Worm (Caenorhabditis elegans): ENCODE data around the gene str-102.

The str-102 gene

DNA sequence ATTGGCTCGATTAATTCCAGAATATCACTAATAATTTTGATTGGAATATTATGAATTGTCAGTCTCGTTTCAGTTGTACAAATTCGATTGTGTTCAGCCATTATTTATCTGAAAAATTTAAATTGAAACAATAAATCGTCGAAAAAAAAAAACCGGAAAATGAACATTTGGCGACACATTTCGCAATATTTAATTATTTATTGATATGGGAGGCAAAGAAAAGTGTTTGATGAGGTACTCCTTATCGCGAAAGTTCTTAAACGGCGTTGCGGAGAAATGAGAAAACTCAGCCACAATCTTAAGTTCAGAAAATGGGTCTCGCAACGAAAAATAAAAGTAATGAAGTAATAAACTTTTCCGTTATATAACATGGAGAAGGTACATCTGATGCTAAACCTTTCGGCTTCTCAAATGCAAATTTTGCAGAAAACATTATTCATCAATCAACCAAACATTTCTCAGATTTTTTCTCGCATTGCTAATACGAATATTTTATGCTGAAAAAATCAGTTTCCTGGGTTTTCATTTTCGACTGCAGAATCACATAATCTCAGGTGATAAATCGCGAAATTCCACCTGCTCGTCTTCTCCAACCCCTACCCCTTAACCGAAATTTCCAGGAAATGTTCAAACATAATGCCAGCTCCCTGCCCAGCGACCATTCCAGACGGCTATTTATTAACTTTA lies 15.0 kb downstream of the str-102 start, which contains the start of the genes T06E6.15 and sri-7:
Gene T06E6.15 (minus strand): TSS at position 101 of the 687 bp plus-strand sequence.
Gene sri-7 (plus strand): TSS at position 637 of the 687 bp plus-strand sequence.
- TF ChIP-seq aly-2 (tag; optimal IDR thresholded peaks at IDR 0.05) (no peak), arid-1 (GFP tag; conservative IDR thresholded peaks at IDR 0.05) (no peak), zip-2 (tag; optimal IDR thresholded peaks at IDR 0.05) (no peak)

DNA sequence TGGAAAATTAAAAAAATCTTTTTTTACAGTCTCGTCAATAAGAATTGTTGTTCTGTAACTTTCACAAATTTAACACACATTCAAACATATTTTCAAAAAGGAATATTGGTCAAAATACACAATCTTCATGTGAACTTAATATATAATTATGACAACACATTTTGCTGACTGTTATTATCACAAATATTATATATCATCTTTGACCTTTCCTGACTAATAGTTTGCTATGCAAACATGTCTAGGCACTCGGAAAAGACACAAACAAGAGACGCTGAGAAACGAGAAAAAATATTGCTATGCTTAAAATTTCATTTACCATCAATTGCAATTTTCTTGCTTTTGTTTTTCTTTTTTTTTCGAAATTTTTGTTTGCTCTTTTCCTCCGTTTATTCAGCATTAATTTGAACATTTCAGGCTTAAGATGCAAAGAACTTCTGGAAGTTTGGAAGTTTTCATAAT lies 17.1 kb downstream of the str-102 start, which contains the start of gene fbxa-135:
Gene fbxa-135 (plus strand): TSS at position 409 of the 459 bp plus-strand sequence.
- TF ChIP-seq lin-29 (GFP tag; IDR thresholded peaks at IDR 0.05) (no peak), zip-11 (GFP tag; IDR thresholded peaks at IDR 0.05) (no peak), ces-1 (GFP tag; optimal IDR thresholded peaks at IDR 0.05) (no peak), daf-16 (GFP tag; optimal IDR thresholded peaks at IDR 0.05) (no peak), daf-16 (tag; optimal IDR thresholded peaks at IDR 0.05) (peak; percentile 93), nhr-25 (tag; optimal IDR thresholded peaks at IDR 0.05; ENCODE audit: borderline replicate concordance, insufficient read depth) (no peak), madf-5 (GFP tag; IDR thresholded peaks at IDR 0.05) (no peak)

- TF ChIP-seq ceh-20 (GFP tag; IDR thresholded peaks at IDR 0.05), result no peak
- TF ChIP-seq zip-2 (tag; optimal IDR thresholded peaks at IDR 0.05), result no peak
- no peak for TF ChIP-seq nhr-10 (tag; optimal IDR thresholded peaks at IDR 0.05)
- no peak for TF ChIP-seq nhr-6 (tag; optimal IDR thresholded peaks at IDR 0.05)
- no peak for TF ChIP-seq F10B5.3 (tag; optimal IDR thresholded peaks at IDR 0.05)
- TF ChIP-seq aha-1 (tag), result no peak
- TF ChIP-seq hlh-30 (tag; optimal IDR thresholded peaks at IDR 0.05; ENCODE audit: insufficient read depth), result no peak
- no peak for TF ChIP-seq tra-1 (GFP tag; IDR thresholded peaks at IDR 0.05)
- TF ChIP-seq snpc-4 (tag; optimal IDR thresholded peaks at IDR 0.05), result no peak
- no peak for TF ChIP-seq egl-43 (GFP tag; IDR thresholded peaks at IDR 0.05)
- TF ChIP-seq nhr-11 (tag; optimal IDR thresholded peaks at IDR 0.05), result no peak
- no peak for TF ChIP-seq vab-7 (GFP tag; IDR thresholded peaks at IDR 0.05)
- no peak for TF ChIP-seq zfp-2 (tag; optimal IDR thresholded peaks at IDR 0.05)
- no peak for TF ChIP-seq D1046.2 (GFP tag; IDR thresholded peaks at IDR 0.05)
Observed at ce11 chrV:15404859-15405258, 20.0 kb downstream of the str-102 start, which contains the start of gene srh-258. TSS of gene srh-258 (plus strand) at chrV:15405159.

ce11 chrV:15406928-15407327 lies 22.1 kb downstream of the str-102 start, which contains the start of gene srh-257:
TSS of gene srh-257 (plus strand) at chrV:15407228.
- TF ChIP-seq dpl-1 (GFP tag; optimal IDR thresholded peaks at IDR 0.05) (no peak), nhr-10 (tag; optimal IDR thresholded peaks at IDR 0.05) (no peak), sdz-12 (GFP tag; optimal IDR thresholded peaks at IDR 0.05) (no peak), D1046.2 (GFP tag; IDR thresholded peaks at IDR 0.05) (no peak), lim-7 (GFP tag; IDR thresholded peaks at IDR 0.05) (no peak), pha-4 (GFP tag; IDR thresholded peaks at IDR 0.05) (no peak), pha-4 (tag; optimal IDR thresholded peaks at IDR 0.05) (no peak), F49E8.2 (tag; optimal IDR thresholded peaks at IDR 0.05; ENCODE audit: borderline replicate concordance) (no peak), zfp-2 (tag; optimal IDR thresholded peaks at IDR 0.05) (no peak), ceh-28 (tag; optimal IDR thresholded peaks at IDR 0.05) (no peak)

DNA sequence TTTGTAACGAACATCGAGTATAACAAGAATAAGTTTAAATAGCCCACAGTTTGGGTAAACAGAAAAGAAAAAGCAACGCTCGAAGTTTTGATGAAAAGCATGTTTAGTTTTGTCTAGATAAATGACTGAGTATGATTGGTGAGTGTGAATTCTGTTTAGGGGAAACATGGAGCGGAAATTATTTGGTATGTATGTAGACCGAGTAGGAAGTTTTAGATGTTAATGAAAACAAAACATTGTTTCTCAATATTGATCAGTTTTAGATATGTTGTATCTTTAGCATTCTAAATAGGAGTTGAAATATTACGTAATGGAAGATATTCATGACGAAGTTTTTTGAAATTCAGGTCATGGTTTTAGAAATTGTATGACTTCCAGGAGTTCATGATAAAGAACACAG lies 27.8 kb downstream of the str-102 start, which contains the start of gene srbc-63:
Gene srbc-63 (minus strand): TSS at position 101 of the 400 bp plus-strand sequence.
- TF ChIP-seq ces-1 (GFP tag; optimal IDR thresholded peaks at IDR 0.05) (no peak), nhr-25 (tag; optimal IDR thresholded peaks at IDR 0.05; ENCODE audit: borderline replicate concordance, insufficient read depth) (no peak), aly-2 (tag; optimal IDR thresholded peaks at IDR 0.05) (no peak), nhr-41 (GFP tag; IDR thresholded peaks at IDR 0.05) (no peak), hif-1 (tag; optimal IDR thresholded peaks at IDR 0.05) (no peak), ceh-28 (tag; optimal IDR thresholded peaks at IDR 0.05) (no peak), tra-1 (GFP tag; IDR thresholded peaks at IDR 0.05) (no peak), F10B5.3 (tag; optimal IDR thresholded peaks at IDR 0.05) (no peak), zip-2 (tag; optimal IDR thresholded peaks at IDR 0.05) (no peak), ztf-11 (tag; optimal IDR thresholded peaks at IDR 0.05) (no peak), Y5F2A.4 (GFP tag; optimal IDR thresholded peaks at IDR 0.05) (no peak), lin-1 (GFP tag; IDR thresholded peaks at IDR 0.05) (no peak), lin-39 (tag; optimal IDR thresholded peaks at IDR 0.05) (no peak), fkh-10 (GFP tag; optimal IDR thresholded peaks at IDR 0.05) (no peak), Y75B8A.6 (GFP tag; IDR thresholded peaks at IDR 0.05) (no peak), nhr-11 (tag; optimal IDR thresholded peaks at IDR 0.05) (no peak), F37D6.2 (tag; optimal IDR thresholded peaks at IDR 0.05) (no peak), egl-27 (tag; optimal IDR thresholded peaks at IDR 0.05) (no peak)

Data from whole organism, L4 larva.